Fruit fly (Drosophila melanogaster) S2 (cell line): ENCODE data around the gene CG14352.

ENCODE experiments used
- CG8478 ChIP-seq: fragments of >200 bp; optimal IDR thresholded peaks from 2 replicates; lab custom pipeline; 2018
- CTCF ChIP-seq, 2 experiments: fragments of >200 bp; optimal IDR thresholded peaks; 2 replicates each; lab custom pipeline; 2018

Gene CG14352

dm6 chr2L:1620797-1621196 lies 9.6 kb downstream of the CG14352 start:
- TF ChIP-seq CG8478 (no peak), CTCF (optimal IDR thresholded peaks at IDR 0.05; lab: Kevin White, UChicago) (no peak)

DNA sequence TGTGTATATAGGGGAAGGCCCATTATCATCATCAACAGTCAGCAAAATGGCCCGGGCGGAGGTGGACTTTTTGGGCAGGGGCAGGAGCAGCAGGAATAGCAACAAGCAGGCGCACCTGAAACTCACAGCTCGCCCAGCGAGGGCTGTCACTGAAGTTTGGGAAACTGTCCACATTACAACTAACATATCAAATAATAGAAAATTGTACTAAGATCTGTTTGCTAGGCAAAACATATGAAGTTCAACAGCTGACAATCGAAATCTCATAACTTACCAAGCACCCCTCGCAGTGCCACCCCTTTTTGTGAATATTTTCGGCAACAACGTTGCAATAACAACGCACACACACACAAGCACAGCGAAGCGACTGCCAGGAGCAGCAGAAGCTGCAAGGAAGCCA lies 13.5 kb downstream of the CG14352 start:
- TF ChIP-seq CG8478 (no peak), CTCF (optimal IDR thresholded peaks at IDR 0.05; lab: Kevin White, UChicago) (no peak)

DNA sequence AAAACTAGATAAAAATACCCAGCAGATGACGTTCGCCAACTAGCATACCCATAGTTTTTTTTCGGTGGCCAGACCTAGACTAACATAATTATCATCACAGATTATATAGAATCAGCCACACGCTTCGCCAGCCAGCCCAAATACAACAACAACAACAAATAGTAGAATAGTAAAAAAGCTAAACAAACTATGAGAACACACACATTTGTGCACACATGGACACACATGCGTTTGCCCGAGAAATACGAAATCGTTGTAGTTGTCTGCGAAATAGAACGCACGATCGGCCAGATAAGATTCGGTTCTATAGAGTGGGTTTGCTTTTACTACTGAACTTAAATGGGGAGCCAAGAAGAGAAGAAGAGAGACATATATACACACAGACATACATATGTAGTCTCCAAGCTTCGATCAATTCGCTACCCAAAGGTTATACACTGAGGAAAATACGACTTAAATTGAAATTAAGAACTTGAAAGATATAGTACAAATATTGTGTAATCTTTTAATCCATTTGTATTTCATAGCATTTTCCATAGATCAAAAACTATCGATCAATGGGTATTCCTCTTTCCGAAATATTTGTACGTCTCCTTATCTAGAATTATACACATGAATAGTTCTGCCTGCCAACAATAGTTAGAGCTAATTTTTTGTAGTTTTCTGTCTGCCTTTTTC lies 16.8 kb downstream of the CG14352 start:
- no peak for TF ChIP-seq CTCF (optimal IDR thresholded peaks at IDR 0.05; lab: Kevin White, UChicago)
- TF ChIP-seq CG8478, result no peak

dm6 chr2L:1628502-1628864 lies 17.3 kb downstream of the CG14352 start:
- TF ChIP-seq CG8478 (no peak), CTCF (optimal IDR thresholded peaks at IDR 0.05; lab: Kevin White, UChicago) (no peak)

- TF ChIP-seq CTCF (optimal IDR thresholded peaks at IDR 0.05; lab: Kevin White, UChicago) (no peak), CG8478 (no peak)
These were observed 18.2 kb downstream of the CG14352 start for dm6 chr2L:1629206-1629959.

dm6 chr2L:1630576-1630975 lies 19.4 kb downstream of the CG14352 start:
- TF ChIP-seq CTCF (optimal IDR thresholded peaks at IDR 0.05; lab: Kevin White, UChicago) (no peak), CG8478 (no peak)

dm6 chr2L:1631441-1632313 lies 20.5 kb downstream of the CG14352 start:
- no peak for TF ChIP-seq CTCF (optimal IDR thresholded peaks at IDR 0.05; lab: Kevin White, UChicago)
- TF ChIP-seq CG8478, result no peak

dm6 chr2L:1632730-1633172 lies 21.5 kb downstream of the CG14352 start:
- TF ChIP-seq CTCF (optimal IDR thresholded peaks at IDR 0.05; lab: Kevin White, UChicago), result no peak
- no peak for TF ChIP-seq CG8478

- TF ChIP-seq CG8478 (no peak), CTCF (optimal IDR thresholded peaks at IDR 0.05; lab: Kevin White, UChicago) (no peak)
These were observed 22.2 kb downstream of the CG14352 start for dm6 chr2L:1633397-1633796.

DNA sequence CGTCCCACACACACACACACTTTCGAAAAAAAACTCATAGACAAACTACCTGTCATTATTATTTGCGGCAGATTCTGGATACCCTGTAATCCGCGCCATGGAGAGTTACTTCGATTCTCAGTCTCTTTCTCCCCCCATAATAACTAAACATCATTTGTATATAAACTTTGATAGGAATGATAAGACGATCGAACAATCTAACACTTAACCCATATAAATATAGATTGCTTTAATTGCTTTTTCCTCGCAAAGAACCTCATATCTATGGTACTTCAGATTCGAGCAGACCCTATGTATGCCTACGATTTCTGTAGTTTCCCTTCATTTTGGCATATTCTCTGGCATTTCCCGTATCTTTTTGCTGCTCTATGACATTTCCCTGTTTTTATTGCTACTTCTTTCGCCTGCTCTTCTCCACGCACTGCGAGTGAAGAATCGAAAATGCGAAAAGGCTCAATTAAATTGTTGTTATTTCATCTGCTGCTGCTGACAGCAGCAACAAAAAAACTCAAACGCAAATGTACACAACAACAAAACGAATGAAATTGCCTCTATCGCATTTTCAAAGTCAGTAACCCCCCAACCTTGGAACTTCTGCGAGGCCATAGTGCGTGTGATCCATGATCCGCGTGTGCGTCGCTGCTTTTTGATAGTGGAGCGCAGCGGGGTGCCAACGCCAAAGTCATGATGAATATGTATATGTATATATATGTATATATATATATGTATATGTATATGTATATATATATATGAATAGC lies 23.1 kb downstream of the CG14352 start:
- TF ChIP-seq CTCF (optimal IDR thresholded peaks at IDR 0.05; lab: Kevin White, UChicago) (no peak), CG8478 (no peak)

DNA sequence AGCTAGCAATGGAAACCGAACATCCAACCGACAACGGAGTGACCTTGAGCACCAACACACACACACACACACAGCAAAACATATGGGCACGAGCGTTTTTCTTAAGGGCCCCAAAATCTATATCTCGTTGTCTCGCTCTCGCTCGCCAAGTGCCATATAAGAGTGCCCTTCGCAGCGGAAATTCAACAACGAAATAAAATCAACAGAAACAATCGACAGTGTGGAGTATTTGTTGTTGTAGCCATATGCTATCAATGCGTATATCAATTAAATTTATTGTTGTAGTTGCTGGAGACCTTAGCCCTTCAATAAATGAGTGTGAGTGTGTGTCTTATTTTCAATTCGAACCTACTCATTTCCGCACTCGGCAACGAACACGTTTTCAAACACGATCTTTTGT lies 25.3 kb downstream of the CG14352 start:
- TF ChIP-seq CTCF (optimal IDR thresholded peaks at IDR 0.05; lab: Kevin White, UChicago) (no peak), CG8478 (no peak)

- TF ChIP-seq CTCF (optimal IDR thresholded peaks at IDR 0.05; lab: Kevin White, UChicago), result no peak
- no peak for TF ChIP-seq CG8478
These were observed 26.1 kb downstream of the CG14352 start for dm6 chr2L:1637265-1637664.

DNA sequence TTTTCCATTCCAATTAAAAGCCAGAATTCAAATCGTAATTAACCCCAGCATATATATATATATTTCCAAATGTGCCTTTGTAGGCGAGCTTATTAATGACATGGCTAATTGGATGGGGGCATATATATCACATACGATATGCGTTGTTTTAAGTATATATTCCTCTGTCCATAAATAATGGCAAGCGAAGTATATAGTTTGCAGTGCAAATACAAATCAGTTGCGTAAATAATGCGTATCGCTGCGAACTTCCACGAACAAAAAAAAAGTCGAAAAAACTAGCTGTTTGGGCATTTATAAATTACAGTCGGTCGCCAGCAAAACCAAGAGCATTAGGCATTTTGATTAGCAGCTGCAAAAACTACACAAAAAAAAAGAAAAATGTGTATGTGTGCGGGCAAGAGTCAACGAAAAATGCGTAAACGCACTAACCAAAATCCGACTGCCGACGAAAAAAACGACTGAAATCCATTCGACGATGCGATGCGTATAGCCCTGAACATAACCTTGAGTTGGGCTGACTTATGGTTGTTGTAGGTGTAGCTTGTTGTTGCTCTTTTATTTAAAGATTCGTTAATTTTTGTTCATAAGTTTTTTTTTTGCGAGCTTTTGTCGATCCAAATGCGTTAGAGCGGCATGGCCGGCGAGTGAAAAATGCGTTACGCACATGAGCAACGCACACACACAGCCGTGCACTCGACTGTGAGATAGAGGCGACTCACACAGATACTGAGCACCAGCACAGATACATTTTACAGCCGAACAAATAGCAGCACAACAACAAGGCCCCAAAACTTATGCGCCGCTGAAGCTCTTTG lies 26.8 kb downstream of the CG14352 start:
- TF ChIP-seq CTCF (optimal IDR thresholded peaks at IDR 0.05; lab: Kevin White, UChicago) (no peak), CG8478 (no peak)
